Worm (Caenorhabditis elegans): ENCODE results near the gene D1046.2.

DNA sequence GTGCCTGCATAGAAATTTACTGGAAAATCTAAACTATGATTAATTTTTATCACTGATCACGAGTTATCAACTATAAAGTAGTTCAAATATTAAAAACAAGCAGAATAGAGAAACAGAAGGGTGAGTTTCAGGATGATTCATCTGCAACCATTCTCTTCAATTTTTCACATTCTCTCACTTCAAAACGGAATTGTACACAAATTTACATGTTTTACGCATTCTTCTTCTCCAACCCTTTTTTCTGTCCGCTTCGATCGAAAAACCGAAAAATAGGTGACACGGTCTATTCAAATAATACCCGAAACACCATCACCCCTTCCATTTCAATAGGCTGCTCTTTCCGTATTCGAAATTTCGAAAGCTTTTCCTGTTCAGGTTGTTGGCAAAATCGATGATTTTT is 7.7 kb upstream of the D1046.2 start, which contains the start of gene D1046.4:
- TF ChIP-seq ceh-30 (tag; optimal IDR thresholded peaks at IDR 0.05) (no peak), ceh-2 (tag; optimal IDR thresholded peaks at IDR 0.05) (no peak), pqm-1 (tag; optimal IDR thresholded peaks at IDR 0.05) (no peak), ets-4 (tag; optimal IDR thresholded peaks at IDR 0.05) (no peak), T23F11.4 (GFP tag; optimal IDR thresholded peaks at IDR 0.05) (no peak)
